Worm (Caenorhabditis elegans) whole organism, early embryonic: ENCODE measurements around the gene srz-90.

Experiments
- ama-1 ChIP-seq: fragments of 150-350 bp; optimal IDR thresholded peaks from 2 replicates; lab custom pipeline; 2014
- ets-7 ChIP-seq: sonication (generic microtip); optimal IDR thresholded peaks from 2 replicates; lab custom pipeline; 2016; ENCODE audit warnings: missing genotype, missing genetic modification characterization, missing compliant biosample characterization
- flt-1 ChIP-seq: fragments of 200-800 bp; sonication (Bioruptor generic); IDR thresholded peaks from 2 replicates; pipeline ENCODE4 v1.3.6; 2022; ENCODE audit warnings: missing genetic modification characterization, missing compliant biosample characterization
- hmbx-1 ChIP-seq: sonication (generic microtip); optimal IDR thresholded peaks from 2 replicates; lab custom pipeline; 2016; ENCODE audit warnings: mild to moderate bottlenecking, missing genetic modification characterization, missing compliant biosample characterization
- hnd-1 ChIP-seq: sonication (generic microtip); optimal IDR thresholded peaks from 2 replicates; lab custom pipeline; 2016; ENCODE audit warnings: missing genetic modification characterization, missing compliant biosample characterization
- pes-1 ChIP-seq: fragments of 200-800 bp; sonication (Bioruptor generic); IDR thresholded peaks from 2 replicates; pipeline ENCODE4 v1.3.6; 2022; ENCODE audit warnings: missing genetic modification reagents, missing genetic modification characterization, missing compliant biosample characterization
- sea-1 ChIP-seq: fragments of 200-800 bp; sonication (Bioruptor generic); conservative IDR thresholded peaks from 2 replicates; pipeline ENCODE4 v1.3.6; 2022; ENCODE audit warnings: missing genetic modification characterization, missing compliant biosample characterization
- tbx-11 ChIP-seq: fragments of 200-800 bp; sonication (Bioruptor generic); IDR thresholded peaks from 2 replicates; pipeline ENCODE4 v1.3.6; 2022; ENCODE audit warnings: missing genetic modification characterization, missing compliant biosample characterization

DNA sequence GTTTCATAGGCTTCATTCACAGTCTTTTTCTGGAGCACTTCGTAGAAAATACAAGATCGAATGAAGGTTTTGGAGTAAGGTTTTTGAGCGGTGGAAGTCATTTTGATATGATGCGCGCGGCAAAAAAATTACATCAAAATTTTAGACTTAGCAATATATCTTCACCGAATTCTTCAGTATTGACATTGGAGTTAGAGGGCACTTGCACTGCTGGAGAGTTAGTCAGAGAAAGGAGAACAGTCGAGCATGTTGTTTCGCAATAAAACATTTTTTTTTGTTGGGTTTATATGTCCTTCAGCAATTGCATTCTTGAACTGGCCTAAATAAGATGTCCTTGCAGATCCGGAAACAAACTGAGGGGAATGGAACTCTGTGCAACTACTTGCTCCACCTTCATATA, 38.1 kb downstream of the srz-90 start, which contains the start of gene fbxa-171:
- TF ChIP-seq ama-1 (lab: Kevin White, UChicago) (no peak), hmbx-1 (tag; lab: Kevin White, UChicago) (no peak), hnd-1 (no peak), ets-7 (tag; lab: Kevin White, UChicago) (no peak), pes-1 (GFP tag; lab: Robert Waterston, UW) (no peak), tbx-11 (GFP tag; lab: Robert Waterston, UW) (no peak), flt-1 (GFP tag; lab: Robert Waterston, UW) (no peak), sea-1 (GFP tag; lab: Robert Waterston, UW) (no peak)
